Worm (Caenorhabditis elegans) whole organism, young adult: Measurements from ENCODE around the gene Y49F6B.12.

Experiments used
- T07F8.4 ChIP-seq: sonication (generic microtip); optimal IDR thresholded peaks from 2 replicates; lab custom pipeline; 2016; ENCODE audit warnings: mild to moderate bottlenecking, missing genetic modification characterization, moderate library complexity, missing compliant biosample characterization
- athp-1 ChIP-seq: sonication (generic microtip); optimal IDR thresholded peaks from 2 replicates; lab custom pipeline; 2017; ENCODE audit warnings: mild to moderate bottlenecking, missing genetic modification characterization, missing compliant biosample characterization
- ets-4 ChIP-seq: fragments of 200-800 bp; sonication (Bioruptor generic); optimal IDR thresholded peaks from 2 replicates; lab custom pipeline; 2018; ENCODE audit warnings: mild to moderate bottlenecking, missing genetic modification characterization, missing compliant biosample characterization

- no peak for TF ChIP-seq T07F8.4 (tag; lab: Kevin White, UChicago)
- TF ChIP-seq ets-4 (GFP tag; lab: Kevin White, UChicago): no peak
- no peak for TF ChIP-seq athp-1 (tag; lab: Kevin White, UChicago)
Observed at ce11 chrII:3441377-3441776, 30.8 kb downstream of the Y49F6B.12 start, which contains the start of gene C16C8.27.
